Fruit fly (Drosophila melanogaster) whole organism, prepupa: ENCODE measurements around the gene Mst27D.

ENCODE experiments used
- Blimp-1 ChIP-seq: fragments of 200-800 bp; sonication (Bioruptor generic); optimal IDR thresholded peaks from 3 replicates; lab custom pipeline; 2017; ENCODE audit warnings: missing biosample characterization, missing genetic modification characterization, mild to moderate bottlenecking, moderate library complexity, missing genetic modification reagents
- CG10631 ChIP-seq: fragments of 200-800 bp; sonication (Bioruptor generic); optimal IDR thresholded peaks from 2 replicates; lab custom pipeline; 2016; ENCODE audit warnings: missing biosample characterization, missing genetic modification characterization
- CG11294 ChIP-seq: fragments of 200-800 bp; sonication (Bioruptor generic); IDR thresholded peaks from 2 replicates; pipeline ENCODE4 v1.3.6; 2022; ENCODE audit warnings: missing biosample characterization, missing genetic modification characterization
- CG1621 ChIP-seq: fragments of 200-800 bp; sonication (Bioruptor generic); optimal IDR thresholded peaks from 3 replicates; lab custom pipeline; 2018; ENCODE audit warnings: missing biosample characterization, mild to moderate bottlenecking, missing genetic modification characterization
- CG6854 ChIP-seq: fragments of 200-800 bp; sonication (Bioruptor generic); optimal IDR thresholded peaks from 2 replicates; lab custom pipeline; 2017; ENCODE audit warnings: missing biosample characterization, mild to moderate bottlenecking, missing genetic modification characterization
- CG8319 ChIP-seq: fragments of 200-800 bp; sonication (Bioruptor generic); optimal IDR thresholded peaks from 3 replicates; lab custom pipeline; 2016; ENCODE audit warnings: missing biosample characterization, missing genetic modification characterization
- CG8632 ChIP-seq: fragments of 200-800 bp; sonication (Bioruptor generic); optimal IDR thresholded peaks from 3 replicates; lab custom pipeline; 2016; ENCODE audit warnings: missing biosample characterization, missing genetic modification characterization
- Eip78C ChIP-seq: fragments of 200-800 bp; sonication (Bioruptor generic); peaks from one replicate; lab custom pipeline; 2016; ENCODE audit warnings: missing biosample characterization, missing genetic modification characterization
- Ets21C ChIP-seq: fragments of 200-800 bp; sonication (Bioruptor generic); optimal IDR thresholded peaks from 3 replicates; lab custom pipeline; 2016; ENCODE audit warnings: missing biosample characterization, missing genetic modification characterization
- Lpt ChIP-seq: fragments of 200-800 bp; sonication (Bioruptor generic); optimal IDR thresholded peaks from 3 replicates; lab custom pipeline; 2016; ENCODE audit warnings: missing biosample characterization, missing genetic modification characterization
- OdsH ChIP-seq: fragments of 200-800 bp; sonication (Bioruptor generic); optimal IDR thresholded peaks from 3 replicates; lab custom pipeline; 2016; ENCODE audit warnings: missing biosample characterization, missing genetic modification characterization
- fd59A ChIP-seq: fragments of 200-800 bp; sonication (Bioruptor generic); optimal IDR thresholded peaks from 2 replicates; lab custom pipeline; 2017; ENCODE audit warnings: missing biosample characterization, mild to moderate bottlenecking, missing genetic modification characterization, missing genetic modification reagents
- lz ChIP-seq: fragments of 200-800 bp; sonication (Bioruptor generic); optimal IDR thresholded peaks from 3 replicates; lab custom pipeline; 2016; ENCODE audit warnings: missing biosample characterization, missing genetic modification characterization

DNA sequence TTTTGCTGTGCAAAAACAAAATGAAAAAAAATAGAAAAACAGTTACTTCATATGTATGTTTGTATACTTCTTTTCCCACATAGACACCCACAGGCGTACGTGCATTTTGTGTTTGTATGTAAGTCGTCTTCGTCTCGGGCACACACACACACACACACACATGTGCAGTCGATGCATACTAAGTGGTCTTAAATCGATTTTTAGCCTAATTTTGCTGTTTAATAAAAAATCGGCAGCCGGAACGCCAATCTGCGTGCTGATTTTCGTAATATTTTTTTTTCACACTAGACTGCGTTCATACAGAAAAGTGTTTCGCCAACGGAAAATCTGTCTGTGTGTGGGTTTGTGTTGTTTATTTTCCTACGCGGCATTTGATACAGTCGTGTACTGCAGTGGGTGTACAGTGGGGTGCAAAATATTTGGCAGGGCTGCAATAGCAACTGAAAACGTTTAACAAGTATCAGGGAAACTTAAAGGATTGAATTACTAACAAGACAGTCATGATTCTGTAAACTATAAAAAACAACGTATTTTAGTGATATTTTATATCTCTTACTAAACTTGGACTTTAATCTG, 27.5 kb downstream of the Mst27D start:
- peak; percentile 12 for TF ChIP-seq fd59A
- TF ChIP-seq Blimp-1 (GFP tag; lab: Kevin White, UChicago), result no peak
- peak; percentile 15 for TF ChIP-seq CG8319
- peak; percentile 49 for TF ChIP-seq CG1621
- TF ChIP-seq Lpt, result peak; percentile 49
- no peak for TF ChIP-seq CG8632 (GFP tag; lab: Kevin White, UChicago)
- peak; percentile 21 for TF ChIP-seq CG10631 (GFP tag; lab: Kevin White, UChicago)
- no peak for TF ChIP-seq CG11294 (GFP tag; lab: Robert Waterston, UW)
- TF ChIP-seq Eip78C, result peak; percentile 80
- peak; percentile 53 for TF ChIP-seq lz (GFP tag; lab: Kevin White, UChicago)
- TF ChIP-seq OdsH (GFP tag; lab: Kevin White, UChicago), result peak; percentile 51
- TF ChIP-seq Ets21C (GFP tag; lab: Kevin White, UChicago), result peak; percentile 7
- TF ChIP-seq CG6854 (GFP tag; lab: Kevin White, UChicago), result no peak
